Worm (Caenorhabditis elegans) whole organism, mixed stage, embryonic: Measurements from ENCODE around the gene ZC190.4.

Experiments
- lin-13 ChIP-seq: fragments of 150-350 bp; optimal IDR thresholded peaks from 2 replicates; lab custom pipeline; 2014; ENCODE audit warnings: missing biosample characterization, missing genetic modification characterization
- nhr-12 ChIP-seq: fragments of 150-350 bp; optimal IDR thresholded peaks from 2 replicates; lab custom pipeline; 2014; ENCODE audit warnings: missing biosample characterization, missing genetic modification characterization
- nhr-237 ChIP-seq: fragments of 150-350 bp; optimal IDR thresholded peaks from 2 replicates; lab custom pipeline; 2014; ENCODE audit warnings: missing biosample characterization, missing genetic modification characterization
- nhr-76 ChIP-seq: sonication (generic microtip); optimal IDR thresholded peaks from 2 replicates; lab custom pipeline; 2017; ENCODE audit warnings: missing biosample characterization, missing genetic modification characterization
- snpc-4 ChIP-seq: fragments of 150-350 bp; optimal IDR thresholded peaks from 2 replicates; lab custom pipeline; 2014; ENCODE audit warnings: missing biosample characterization, missing genetic modification characterization
- unc-39 ChIP-seq: fragments of 150-350 bp; optimal IDR thresholded peaks from 2 replicates; lab custom pipeline; 2014; ENCODE audit warnings: missing biosample characterization, missing genetic modification characterization
- unc-62 ChIP-seq: fragments of 150-350 bp; optimal IDR thresholded peaks from 2 replicates; lab custom pipeline; 2014; ENCODE audit warnings: missing biosample characterization, missing genetic modification reagents, missing genetic modification characterization
- ztf-11 ChIP-seq: fragments of 150-350 bp; optimal IDR thresholded peaks from 2 replicates; lab custom pipeline; 2014; ENCODE audit warnings: missing biosample characterization, missing genetic modification characterization

DNA sequence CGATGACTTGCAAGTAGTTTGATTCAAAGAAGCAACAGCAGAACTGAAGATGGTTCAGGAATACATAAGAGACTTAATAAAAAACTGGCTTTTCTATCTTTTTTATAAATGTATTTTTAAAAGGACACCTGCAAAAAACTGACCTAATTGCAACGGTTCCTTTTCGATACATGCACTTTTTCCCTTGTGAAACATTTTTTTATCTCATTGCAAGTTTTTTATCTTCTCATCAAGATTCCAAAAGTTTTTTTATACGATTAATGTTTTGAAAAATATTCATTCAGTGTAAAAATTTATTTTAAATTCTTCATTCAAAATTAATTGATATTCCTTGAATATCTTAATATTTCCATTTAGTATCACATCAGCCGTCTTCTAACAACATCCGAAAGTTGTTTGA is 30.3 kb upstream of the ZC190.4 start, which contains the start of gene oac-29:
- TF ChIP-seq snpc-4 (tag; lab: Kevin White, UChicago): no peak
- TF ChIP-seq nhr-237 (tag; lab: Kevin White, UChicago): no peak
- TF ChIP-seq unc-62 (GFP tag; lab: Kevin White, UChicago): no peak
- TF ChIP-seq nhr-76 (tag; lab: Kevin White, UChicago): no peak
- TF ChIP-seq unc-39: no peak
- TF ChIP-seq ztf-11: no peak
- no peak for TF ChIP-seq lin-13 (tag; lab: Kevin White, UChicago)
- TF ChIP-seq nhr-12 (tag; lab: Kevin White, UChicago): no peak
